Worm (Caenorhabditis elegans) whole organism, mixed stage, embryonic: ENCODE measurements around the gene idpb-5.

ENCODE experiments used
- bed-3 ChIP-seq: fragments of 200-800 bp; sonication (Bioruptor generic); optimal IDR thresholded peaks from 3 replicates; lab custom pipeline; 2018; ENCODE audit warnings: mild to moderate bottlenecking, missing genetic modification characterization, moderate library complexity, missing compliant biosample characterization
- ceh-39 ChIP-seq: fragments of 150-350 bp; optimal IDR thresholded peaks from 2 replicates; lab custom pipeline; 2014; ENCODE audit warnings: missing biosample characterization, missing genetic modification characterization
- ceh-43 ChIP-seq: fragments of 200-800 bp; sonication (Bioruptor generic); optimal IDR thresholded peaks from 2 replicates; lab custom pipeline; 2018; ENCODE audit warnings: mild to moderate bottlenecking, missing genetic modification characterization, moderate library complexity, missing compliant biosample characterization
- ceh-83 ChIP-seq: fragments of 200-800 bp; sonication (Bioruptor generic); optimal IDR thresholded peaks from 2 replicates; lab custom pipeline; 2018; ENCODE audit warnings: mild to moderate bottlenecking, missing genetic modification characterization, missing compliant biosample characterization
- ces-1 ChIP-seq: fragments of 150-350 bp; optimal IDR thresholded peaks from 2 replicates; lab custom pipeline; 2014; ENCODE audit warnings: missing biosample characterization, missing genetic modification reagents, missing genetic modification characterization
- cnd-1 ChIP-seq: fragments of 200-800 bp; sonication (Bioruptor generic); optimal IDR thresholded peaks from 2 replicates; lab custom pipeline; 2018; ENCODE audit warnings: mild to moderate bottlenecking, missing genetic modification characterization, missing compliant biosample characterization
- drap-1 ChIP-seq: fragments of 200-800 bp; sonication (Bioruptor generic); optimal IDR thresholded peaks from 3 replicates; lab custom pipeline; 2018; ENCODE audit warnings: mild to moderate bottlenecking, missing genetic modification characterization, missing compliant biosample characterization
- elt-1 ChIP-seq: sonication (generic microtip); optimal IDR thresholded peaks from 2 replicates; lab custom pipeline; 2017; ENCODE audit warnings: missing genetic modification characterization, mild to moderate bottlenecking, missing compliant biosample characterization, antibody characterized with exemption, moderate library complexity, borderline replicate concordance; ENCODE audit not compliant: insufficient read depth
- elt-3 ChIP-seq: fragments of 150-350 bp; optimal IDR thresholded peaks from 2 replicates; lab custom pipeline; 2014; ENCODE audit warnings: missing biosample characterization, missing genetic modification characterization
- flh-1 ChIP-seq: fragments of 200-800 bp; sonication (Bioruptor generic); optimal IDR thresholded peaks from 2 replicates; lab custom pipeline; 2018; ENCODE audit warnings: mild to moderate bottlenecking, missing genetic modification characterization, moderate library complexity, missing compliant biosample characterization
- ham-2 ChIP-seq: fragments of 200-800 bp; sonication (Bioruptor generic); optimal IDR thresholded peaks from 2 replicates; lab custom pipeline; 2018; ENCODE audit warnings: mild to moderate bottlenecking, missing genetic modification characterization, missing compliant biosample characterization
- hlh-1 ChIP-seq: fragments of 150-350 bp; optimal IDR thresholded peaks from 2 replicates; lab custom pipeline; 2014; ENCODE audit warnings: missing biosample characterization, missing genetic modification reagents, missing genetic modification characterization
- lin-13 ChIP-seq: fragments of 150-350 bp; optimal IDR thresholded peaks from 2 replicates; lab custom pipeline; 2014; ENCODE audit warnings: missing biosample characterization, missing genetic modification characterization
- lin-32 ChIP-seq: fragments of 200-800 bp; sonication (Bioruptor generic); optimal IDR thresholded peaks from 2 replicates; lab custom pipeline; 2018; ENCODE audit warnings: mild to moderate bottlenecking, missing genetic modification characterization, missing compliant biosample characterization
- lsy-2 ChIP-seq: fragments of 150-350 bp; optimal IDR thresholded peaks from 2 replicates; lab custom pipeline; 2014; ENCODE audit warnings: missing biosample characterization, missing genetic modification characterization
- mab-5 ChIP-seq: fragments of 150-350 bp; optimal IDR thresholded peaks from 2 replicates; lab custom pipeline; 2014; ENCODE audit warnings: missing biosample characterization, missing genetic modification characterization
- mep-1 ChIP-seq: fragments of 150-350 bp; optimal IDR thresholded peaks from 2 replicates; lab custom pipeline; 2017; ENCODE audit warnings: missing biosample characterization, missing genetic modification reagents, missing genetic modification characterization, inconsistent platforms
- mls-2 ChIP-seq: sonication (generic microtip); optimal IDR thresholded peaks from 2 replicates; lab custom pipeline; 2016; ENCODE audit warnings: mild to moderate bottlenecking, missing genetic modification characterization, moderate library complexity, missing compliant biosample characterization
- nhr-2 ChIP-seq: fragments of 150-350 bp; optimal IDR thresholded peaks from 2 replicates; lab custom pipeline; 2014; ENCODE audit warnings: missing biosample characterization, missing genetic modification characterization
- nhr-76 ChIP-seq: sonication (generic microtip); optimal IDR thresholded peaks from 2 replicates; lab custom pipeline; 2017; ENCODE audit warnings: missing biosample characterization, missing genetic modification characterization
- pha-4 ChIP-seq: fragments of 150-350 bp; optimal IDR thresholded peaks from 2 replicates; lab custom pipeline; 2018; ENCODE audit warnings: missing biosample characterization, missing genetic modification reagents, missing genetic modification characterization
- sem-2 ChIP-seq: fragments of 200-800 bp; sonication (Bioruptor generic); optimal IDR thresholded peaks from 2 replicates; lab custom pipeline; 2018; ENCODE audit warnings: mild to moderate bottlenecking, missing genetic modification characterization, missing compliant biosample characterization
- snpc-4 ChIP-seq: fragments of 150-350 bp; optimal IDR thresholded peaks from 2 replicates; lab custom pipeline; 2014; ENCODE audit warnings: missing biosample characterization, missing genetic modification characterization
- sptf-1 ChIP-seq: sonication (generic microtip); optimal IDR thresholded peaks from 2 replicates; lab custom pipeline; 2017; ENCODE audit warnings: mild to moderate bottlenecking, missing genetic modification characterization, moderate library complexity, missing compliant biosample characterization
- tbx-8 ChIP-seq: fragments of 200-800 bp; sonication (Bioruptor generic); optimal IDR thresholded peaks from 2 replicates; lab custom pipeline; 2018; ENCODE audit warnings: mild to moderate bottlenecking, missing genetic modification characterization, moderate library complexity, missing compliant biosample characterization
- unc-120 ChIP-seq: sonication (generic microtip); optimal IDR thresholded peaks from 2 replicates; lab custom pipeline; 2017; ENCODE audit warnings: missing genetic modification characterization, missing compliant biosample characterization; ENCODE audit not compliant: poor library complexity, severe bottlenecking
- unc-39 ChIP-seq: fragments of 150-350 bp; optimal IDR thresholded peaks from 2 replicates; lab custom pipeline; 2014; ENCODE audit warnings: missing biosample characterization, missing genetic modification characterization
- unc-62 ChIP-seq: fragments of 150-350 bp; optimal IDR thresholded peaks from 2 replicates; lab custom pipeline; 2014; ENCODE audit warnings: missing biosample characterization, missing genetic modification reagents, missing genetic modification characterization
- zip-8 ChIP-seq: fragments of 150-350 bp; optimal IDR thresholded peaks from 2 replicates; lab custom pipeline; 2014; ENCODE audit warnings: missing biosample characterization, missing genetic modification characterization
- ztf-11 ChIP-seq: fragments of 150-350 bp; optimal IDR thresholded peaks from 2 replicates; lab custom pipeline; 2014; ENCODE audit warnings: missing biosample characterization, missing genetic modification characterization

The idpb-5 gene

ce11 chrV:11868142-11868541, 28.8 kb downstream of the idpb-5 start, which contains the start of gene R13H4.7:
TSS of gene R13H4.7 (minus strand) at chrV:11868242.
- TF ChIP-seq ham-2 (GFP tag; lab: Kevin White, UChicago) (no peak), sptf-1 (no peak), unc-39 (tag; lab: Kevin White, UChicago) (no peak), unc-62 (no peak), elt-1 (tag; lab: Kevin White, UChicago) (no peak), unc-120 (tag; lab: Kevin White, UChicago) (no peak), nhr-2 (no peak), nhr-76 (no peak)

- no peak for TF ChIP-seq mep-1 (tag; lab: Kevin White, UChicago)
- TF ChIP-seq unc-62: no peak
- no peak for TF ChIP-seq lin-32 (GFP tag; lab: Kevin White, UChicago)
- no peak for TF ChIP-seq lin-13 (tag; lab: Kevin White, UChicago)
- no peak for TF ChIP-seq bed-3 (GFP tag; lab: Kevin White, UChicago)
- TF ChIP-seq ceh-83 (GFP tag; lab: Kevin White, UChicago): no peak
- no peak for TF ChIP-seq ceh-39 (tag; lab: Kevin White, UChicago)
- no peak for TF ChIP-seq hlh-1
These were observed 35.7 kb downstream of the idpb-5 start, which contains the start of gene sulp-4 for ce11 chrV:11875060-11875459. TSS of gene sulp-4 (plus strand) at chrV:11875360.

- TF ChIP-seq lin-32 (GFP tag; lab: Kevin White, UChicago) (no peak), drap-1 (GFP tag; lab: Kevin White, UChicago) (no peak), cnd-1 (tag; lab: Kevin White, UChicago) (no peak), mls-2 (tag; lab: Kevin White, UChicago) (no peak), mab-5 (tag; lab: Kevin White, UChicago) (no peak), ceh-43 (GFP tag; lab: Kevin White, UChicago) (no peak)
These were observed 37.3 kb downstream of the idpb-5 start for ce11 chrV:11876657-11877056.

- no peak for TF ChIP-seq mls-2 (tag; lab: Kevin White, UChicago)
- no peak for TF ChIP-seq cnd-1 (tag; lab: Kevin White, UChicago)
- TF ChIP-seq ceh-43 (GFP tag; lab: Kevin White, UChicago): no peak
- TF ChIP-seq ces-1 (GFP tag; lab: Kevin White, UChicago): no peak
- TF ChIP-seq ceh-83 (GFP tag; lab: Kevin White, UChicago): no peak
- no peak for TF ChIP-seq mep-1 (tag; lab: Kevin White, UChicago)
- no peak for TF ChIP-seq drap-1 (GFP tag; lab: Kevin White, UChicago)
- no peak for TF ChIP-seq unc-120 (tag; lab: Kevin White, UChicago)
These were observed 40.4 kb downstream of the idpb-5 start, which contains the start of gene sulp-5 for ce11 chrV:11879732-11880131. TSS of gene sulp-5 (plus strand) at chrV:11880032.

ce11 chrV:11883215-11883614, 43.9 kb downstream of the idpb-5 start:
- TF ChIP-seq bed-3 (GFP tag; lab: Kevin White, UChicago) (no peak), unc-39 (tag; lab: Kevin White, UChicago) (no peak), lin-13 (tag; lab: Kevin White, UChicago) (no peak), tbx-8 (no peak), ztf-11 (tag; lab: Kevin White, UChicago) (no peak), cnd-1 (tag; lab: Kevin White, UChicago) (no peak), zip-8 (no peak), snpc-4 (no peak), unc-62 (no peak), pha-4 (tag; lab: Kevin White, UChicago) (no peak), lin-32 (GFP tag; lab: Kevin White, UChicago) (no peak)
- TF ChIP-seq, all 35 proteins: peak for 0

- no peak for TF ChIP-seq elt-3 (tag; lab: Kevin White, UChicago)
- TF ChIP-seq flh-1 (GFP tag; lab: Kevin White, UChicago): no peak
- no peak for TF ChIP-seq ztf-11 (tag; lab: Kevin White, UChicago)
- no peak for TF ChIP-seq sem-2 (GFP tag; lab: Kevin White, UChicago)
- TF ChIP-seq sptf-1: no peak
- no peak for TF ChIP-seq hlh-1
- TF ChIP-seq mls-2 (tag; lab: Kevin White, UChicago): no peak
- no peak for TF ChIP-seq elt-1 (tag; lab: Kevin White, UChicago)
- no peak for TF ChIP-seq lin-13 (tag; lab: Kevin White, UChicago)
- TF ChIP-seq snpc-4: no peak
- TF ChIP-seq lsy-2 (tag; lab: Kevin White, UChicago): no peak
These were observed 45.8 kb downstream of the idpb-5 start for ce11 chrV:11885087-11885486.
